Fruit fly (Drosophila melanogaster): ENCODE results near the gene VhaAC39-2.
A peak's percentile ranks its signal among the peaks of the same experiment; 100 is the strongest.

The VhaAC39-2 gene

DNA sequence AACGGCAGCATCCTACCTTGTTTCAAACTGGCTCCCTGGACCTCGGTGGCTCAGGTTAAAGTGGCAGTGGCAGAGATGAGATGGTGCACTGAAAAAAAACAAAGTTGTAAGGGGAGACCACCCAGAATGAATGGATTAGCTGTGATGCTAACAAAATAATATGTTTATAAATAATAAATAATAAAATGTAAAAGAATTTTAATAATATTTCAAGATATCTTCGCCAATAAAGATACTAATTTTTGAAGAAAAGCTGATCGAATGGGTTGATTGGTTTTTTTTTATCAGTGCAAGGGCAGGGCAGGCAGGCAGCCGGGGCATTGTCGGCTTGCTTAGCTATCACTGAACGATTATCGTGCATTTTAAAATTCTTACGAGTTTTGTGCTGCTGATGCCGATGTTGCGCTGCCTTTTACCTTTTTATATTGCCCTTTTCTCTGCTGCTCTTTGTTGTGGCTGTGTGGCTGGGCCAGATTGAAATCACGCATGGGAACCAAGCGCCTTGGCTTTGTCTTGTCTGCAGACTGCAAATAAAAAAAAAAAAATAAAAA is 10.0 kb downstream of the VhaAC39-2 start (continued):
- peak; percentile 48; the same call in 1 of the 2 replicates for TF ChIP-seq Drgx (GFP tag; IDR thresholded peaks at IDR 0.05)
- no peak for TF ChIP-seq CG1647 (GFP tag; optimal IDR thresholded peaks at IDR 0.05)
- TF ChIP-seq H2.0 (GFP tag; IDR thresholded peaks at IDR 0.05): no peak
- TF ChIP-seq Jarid2 (GFP tag; optimal IDR thresholded peaks at IDR 0.05): no peak
- no peak for TF ChIP-seq pum (GFP tag; optimal IDR thresholded peaks at IDR 0.05)
- no peak for TF ChIP-seq sr (GFP tag; IDR thresholded peaks at IDR 0.05)
- TF ChIP-seq ssp (GFP tag; IDR thresholded peaks at IDR 0.05): no peak
- no peak for TF ChIP-seq CG6765 (GFP tag; optimal IDR thresholded peaks at IDR 0.05)
- TF ChIP-seq crol (GFP tag; IDR thresholded peaks at IDR 0.05): no peak
- no peak for TF ChIP-seq CG7928 (GFP tag; optimal IDR thresholded peaks at IDR 0.05)
- TF ChIP-seq lbe (GFP tag; optimal IDR thresholded peaks at IDR 0.05): peak; percentile 65
- TF ChIP-seq Ets97D (GFP tag; optimal IDR thresholded peaks at IDR 0.05): no peak
- no peak for TF ChIP-seq nerfin-1 (tag; optimal IDR thresholded peaks at IDR 0.05)
- no peak for TF ChIP-seq CG30020 (tag; optimal IDR thresholded peaks at IDR 0.05)
- TF ChIP-seq CG10274 (GFP tag; optimal IDR thresholded peaks at IDR 0.05): no peak
- TF ChIP-seq slbo (GFP tag; IDR thresholded peaks at IDR 0.05): no peak
- TF ChIP-seq sima (GFP tag; optimal IDR thresholded peaks at IDR 0.05): no peak
- TF ChIP-seq klu (GFP tag; IDR thresholded peaks at IDR 0.05): no peak
- peak; percentile 87 for TF ChIP-seq nom (GFP tag; optimal IDR thresholded peaks at IDR 0.05)
- peak; percentile 36 for TF ChIP-seq sqz (GFP tag; optimal IDR thresholded peaks at IDR 0.05)
- TF ChIP-seq Ravus (GFP tag; IDR thresholded peaks at IDR 0.05): no peak
- TF ChIP-seq CG7786 (GFP tag; optimal IDR thresholded peaks at IDR 0.05): no peak
- no peak for TF ChIP-seq luna (GFP tag; optimal IDR thresholded peaks at IDR 0.05)
- TF ChIP-seq CG2889 (GFP tag; IDR thresholded peaks at IDR 0.05): no peak
- TF ChIP-seq CG18262 (tag; optimal IDR thresholded peaks at IDR 0.05): peak; percentile 73
- TF ChIP-seq pb (GFP tag; optimal IDR thresholded peaks at IDR 0.05): no peak
- peak; percentile 83 for TF ChIP-seq CG15696 (tag; optimal IDR thresholded peaks at IDR 0.05)
- TF ChIP-seq cg (GFP tag; optimal IDR thresholded peaks at IDR 0.05): no peak
- peak; percentile 78 for TF ChIP-seq CG10979 (tag; optimal IDR thresholded peaks at IDR 0.05)
- TF ChIP-seq tx (GFP tag; optimal IDR thresholded peaks at IDR 0.05): no peak
- no peak for TF ChIP-seq grn (GFP tag; optimal IDR thresholded peaks at IDR 0.05)
- no peak for TF ChIP-seq Aef1 (GFP tag; IDR thresholded peaks at IDR 0.05)
- no peak for TF ChIP-seq CG2199 (GFP tag; IDR thresholded peaks at IDR 0.05)
- no peak for TF ChIP-seq dati (GFP tag; IDR thresholded peaks at IDR 0.05)
- TF ChIP-seq Bteb2 (GFP tag; optimal IDR thresholded peaks at IDR 0.05): no peak
- TF ChIP-seq ac (GFP tag; optimal IDR thresholded peaks at IDR 0.05): no peak
- TF ChIP-seq kni (GFP tag; optimal IDR thresholded peaks at IDR 0.05): peak; percentile 52
- TF ChIP-seq CG14710 (tag; optimal IDR thresholded peaks at IDR 0.05): peak; percentile 68
- no peak for TF ChIP-seq Lpt (GFP tag; optimal IDR thresholded peaks at IDR 0.05)
- no peak for TF ChIP-seq sim (GFP tag; IDR thresholded peaks at IDR 0.05)
- no peak for TF ChIP-seq Gug (GFP tag; IDR thresholded peaks at IDR 0.05)
- TF ChIP-seq lola (GFP tag; optimal IDR thresholded peaks at IDR 0.05): peak in 1 of 3 experiments; percentile 80
- no peak for TF ChIP-seq CG10431 (GFP tag; optimal IDR thresholded peaks at IDR 0.05)
- no peak for TF ChIP-seq CG11504 (tag; optimal IDR thresholded peaks at IDR 0.05)
- no peak for TF ChIP-seq CG3163 (GFP tag; optimal IDR thresholded peaks at IDR 0.05)
- no peak for TF ChIP-seq pnt (GFP tag; optimal IDR thresholded peaks at IDR 0.05)
- TF ChIP-seq CG18599 (GFP tag; optimal IDR thresholded peaks at IDR 0.05): no peak
- TF ChIP-seq nmo (GFP tag; optimal IDR thresholded peaks at IDR 0.05): peak; percentile 44
- no peak for TF ChIP-seq lmd (GFP tag; IDR thresholded peaks at IDR 0.05)
- TF ChIP-seq bbx (GFP tag; IDR thresholded peaks at IDR 0.05; ENCODE audit: partially characterized antibody): no peak
- peak; percentile 28 for TF ChIP-seq CG10209 (GFP tag; optimal IDR thresholded peaks at IDR 0.05)

Data from whole organism, embryonic.